Worm (Caenorhabditis elegans) whole organism, young adult: ENCODE results near the gene memo-1.
A peak's percentile ranks its signal among the peaks of the same experiment; 100 is the strongest.

Experiments
- B0336.3 ChIP-seq: fragments of 200-800 bp; sonication (Bioruptor generic); IDR thresholded peaks from 2 replicates; pipeline ENCODE4 v1.3.6; 2022; ENCODE audit warnings: missing genetic modification characterization, missing compliant biosample characterization
- C17E4.6 ChIP-seq: fragments of 200-800 bp; sonication (Bioruptor generic); IDR thresholded peaks from 2 replicates; pipeline ENCODE4 v1.3.6; 2022; ENCODE audit warnings: missing genetic modification reagents, missing genetic modification characterization, missing compliant biosample characterization
- D2030.7 ChIP-seq: fragments of 200-800 bp; sonication (Bioruptor generic); IDR thresholded peaks from 2 replicates; pipeline ENCODE4 v1.3.6; 2022; ENCODE audit warnings: missing genetic modification reagents, missing genetic modification characterization, missing compliant biosample characterization
- F33H1.4 ChIP-seq: fragments of 200-800 bp; sonication (Bioruptor generic); IDR thresholded peaks from 2 replicates; pipeline ENCODE4 v1.3.6; 2022; ENCODE audit warnings: missing genetic modification reagents, missing genetic modification characterization, missing compliant biosample characterization
- F57C9.4 ChIP-seq: sonication (generic microtip); optimal IDR thresholded peaks from 2 replicates; lab custom pipeline; 2017; ENCODE audit warnings: mild to moderate bottlenecking, missing genetic modification characterization, missing compliant biosample characterization
- K12H6.12 ChIP-seq: fragments of 200-800 bp; sonication (Bioruptor generic); optimal IDR thresholded peaks from 2 replicates; lab custom pipeline; 2018; ENCODE audit warnings: mild to moderate bottlenecking, missing genetic modification characterization, missing compliant biosample characterization
- Y67H2A.10 ChIP-seq: fragments of 200-800 bp; sonication (Bioruptor generic); conservative IDR thresholded peaks from 2 replicates; pipeline ENCODE4 v1.3.6; 2022; ENCODE audit warnings: missing genetic modification reagents, missing genetic modification characterization, missing compliant biosample characterization
- ama-1 ChIP-seq, 3 experiments: fragments of 150-350 bp in 1 of 3; sonication (generic microtip) in 2 of 3; optimal IDR thresholded peaks; 2 replicates each; lab custom pipeline; 2014 to 2018; ENCODE audit warnings: missing biosample characterization in 2 of 3, missing genetic modification characterization in 2 of 3, missing genetic modification reagents in 2 of 3
- athp-1 ChIP-seq: sonication (generic microtip); optimal IDR thresholded peaks from 2 replicates; lab custom pipeline; 2017; ENCODE audit warnings: mild to moderate bottlenecking, missing genetic modification characterization, missing compliant biosample characterization
- attf-5 ChIP-seq: fragments of 200-800 bp; sonication (Bioruptor generic); optimal IDR thresholded peaks from 2 replicates; lab custom pipeline; 2018; ENCODE audit warnings: mild to moderate bottlenecking, missing genetic modification characterization, missing compliant biosample characterization
- attf-6 ChIP-seq: fragments of 200-800 bp; sonication (Bioruptor generic); IDR thresholded peaks from 2 replicates; pipeline ENCODE4 v1.3.6; 2022; ENCODE audit warnings: missing genetic modification reagents, missing genetic modification characterization, missing compliant biosample characterization
- bed-2 ChIP-seq: fragments of 200-800 bp; sonication (Bioruptor generic); IDR thresholded peaks from 2 replicates; pipeline ENCODE4 v1.3.6; 2022; ENCODE audit warnings: missing genetic modification reagents, missing genetic modification characterization, missing compliant biosample characterization
- cebp-1 ChIP-seq, 2 experiments: fragments of 200-800 bp in 1 of 2; sonication (Bioruptor generic) in 1 of 2; sonication (generic microtip) in 1 of 2; IDR thresholded peaks in 1 of 2; optimal IDR thresholded peaks in 1 of 2; 2 replicates each; pipeline versions ENCODE4 v1.3.6 to Lab custom; 2017 to 2022; ENCODE audit warnings: missing compliant biosample characterization in 2 of 2, missing genetic modification characterization in 2 of 2, mild to moderate bottlenecking in 1 of 2, missing genetic modification reagents in 1 of 2, moderate library complexity in 1 of 2
- ceh-100 ChIP-seq: fragments of 200-800 bp; sonication (Bioruptor generic); IDR thresholded peaks from 2 replicates; pipeline ENCODE4 v1.3.6; 2022; ENCODE audit warnings: missing genetic modification reagents, missing genetic modification characterization, missing compliant biosample characterization
- ceh-27 ChIP-seq: fragments of 200-800 bp; sonication (Bioruptor generic); optimal IDR thresholded peaks from 2 replicates; lab custom pipeline; 2018; ENCODE audit warnings: mild to moderate bottlenecking, missing genetic modification characterization, moderate library complexity, missing compliant biosample characterization
- ceh-40 ChIP-seq: fragments of 200-800 bp; sonication (Bioruptor generic); IDR thresholded peaks from 2 replicates; pipeline ENCODE4 v1.3.6; 2022; ENCODE audit warnings: missing genetic modification characterization, missing compliant biosample characterization
- ceh-58 ChIP-seq: fragments of 200-800 bp; sonication (Bioruptor generic); IDR thresholded peaks from 2 replicates; pipeline ENCODE4 v1.3.6; 2022; ENCODE audit warnings: missing genetic modification characterization, missing compliant biosample characterization
- ceh-91 ChIP-seq: fragments of 200-800 bp; sonication (Bioruptor generic); IDR thresholded peaks from 2 replicates; pipeline ENCODE4 v1.3.6; 2022; ENCODE audit warnings: missing genetic modification reagents, missing genetic modification characterization, missing compliant biosample characterization
- dox-1 ChIP-seq: fragments of 200-800 bp; sonication (Bioruptor generic); IDR thresholded peaks from 2 replicates; pipeline ENCODE4 v1.3.6; 2022; ENCODE audit warnings: missing genetic modification reagents, missing genetic modification characterization, missing compliant biosample characterization
- dpl-1 ChIP-seq: fragments of 150-350 bp; optimal IDR thresholded peaks from 2 replicates; lab custom pipeline; 2014; ENCODE audit warnings: missing biosample characterization, missing genetic modification reagents, missing genetic modification characterization
- efl-1 ChIP-seq: fragments of 150-350 bp; optimal IDR thresholded peaks from 2 replicates; lab custom pipeline; 2014; ENCODE audit warnings: missing biosample characterization, missing genetic modification reagents, missing genetic modification characterization
- hmg-1.2 ChIP-seq: fragments of 200-800 bp; sonication (Bioruptor generic); IDR thresholded peaks from 2 replicates; pipeline ENCODE4 v1.3.6; 2022; ENCODE audit warnings: missing genetic modification reagents, missing genetic modification characterization, missing compliant biosample characterization
- hsf-1 ChIP-seq: fragments of 200-800 bp; sonication (Bioruptor generic); IDR thresholded peaks from 2 replicates; pipeline ENCODE4 v1.3.6; 2022; ENCODE audit warnings: missing genetic modification reagents, missing genetic modification characterization, missing compliant biosample characterization
- let-526 ChIP-seq: fragments of 200-800 bp; sonication (Bioruptor generic); IDR thresholded peaks from 2 replicates; pipeline ENCODE4 v1.3.6; 2022; ENCODE audit warnings: missing genetic modification reagents, missing genetic modification characterization, missing compliant biosample characterization
- let-607 ChIP-seq, 2 experiments: fragments of 200-800 bp in 1 of 2; sonication (Bioruptor generic) in 1 of 2; sonication (generic microtip) in 1 of 2; optimal IDR thresholded peaks; 2 replicates each; lab custom pipeline; 2016 to 2018; ENCODE audit warnings: mild to moderate bottlenecking in 2 of 2, missing compliant biosample characterization in 2 of 2, missing genetic modification characterization in 2 of 2, moderate library complexity in 2 of 2, missing genotype in 1 of 2
- lin-26 ChIP-seq: fragments of 200-800 bp; sonication (Bioruptor generic); IDR thresholded peaks from 2 replicates; pipeline ENCODE4 v1.3.6; 2022; ENCODE audit warnings: missing genetic modification reagents, missing genetic modification characterization, missing compliant biosample characterization
- lin-35 ChIP-seq, 3 experiments: fragments of 150-350 bp in 2 of 3; sonication (generic microtip) in 1 of 3; optimal IDR thresholded peaks; 2 replicates each; lab custom pipeline; 2014 to 2018; ENCODE audit warnings: missing biosample characterization in 3 of 3, missing genetic modification characterization in 3 of 3, missing genetic modification reagents in 3 of 3
- lin-54 ChIP-seq: fragments of 200-800 bp; sonication (Bioruptor generic); optimal IDR thresholded peaks from 2 replicates; lab custom pipeline; 2018; ENCODE audit warnings: mild to moderate bottlenecking, missing genetic modification characterization, missing compliant biosample characterization
- lir-1 ChIP-seq: fragments of 200-800 bp; sonication (Bioruptor generic); conservative IDR thresholded peaks from 2 replicates; pipeline ENCODE4 v1.3.6; 2022; ENCODE audit warnings: missing genetic modification reagents, missing genetic modification characterization, missing compliant biosample characterization
- madf-10 ChIP-seq: sonication (generic microtip); optimal IDR thresholded peaks from 2 replicates; lab custom pipeline; 2016; ENCODE audit warnings: mild to moderate bottlenecking, missing genetic modification characterization, missing compliant biosample characterization
- madf-3 ChIP-seq: fragments of 200-800 bp; sonication (Bioruptor generic); IDR thresholded peaks from 2 replicates; pipeline ENCODE4 v1.3.6; 2022; ENCODE audit warnings: missing genetic modification reagents, missing genetic modification characterization, missing compliant biosample characterization
- madf-6 ChIP-seq: fragments of 200-800 bp; sonication (Bioruptor generic); IDR thresholded peaks from 2 replicates; pipeline ENCODE4 v1.3.6; 2022; ENCODE audit warnings: missing genetic modification reagents, missing genetic modification characterization, missing compliant biosample characterization
- madf-8 ChIP-seq: fragments of 200-800 bp; sonication (Bioruptor generic); conservative IDR thresholded peaks from 2 replicates; pipeline ENCODE4 v1.3.6; 2022; ENCODE audit warnings: missing genetic modification reagents, missing genetic modification characterization, missing compliant biosample characterization
- mcd-1 ChIP-seq: fragments of 200-800 bp; sonication (Bioruptor generic); IDR thresholded peaks from 2 replicates; pipeline ENCODE4 v1.3.6; 2022; ENCODE audit warnings: missing genetic modification reagents, missing genetic modification characterization, missing compliant biosample characterization
- mes-4 ChIP-seq: sonication (generic microtip); optimal IDR thresholded peaks from 2 replicates; lab custom pipeline; 2016; ENCODE audit warnings: missing genotype, missing genetic modification characterization, missing compliant biosample characterization
- mxl-1 ChIP-seq: sonication (generic microtip); optimal IDR thresholded peaks from 2 replicates; lab custom pipeline; 2016; ENCODE audit warnings: missing genetic modification characterization, missing compliant biosample characterization
- nhr-80 ChIP-seq: sonication (generic microtip); optimal IDR thresholded peaks from 2 replicates; lab custom pipeline; 2016; ENCODE audit warnings: missing genetic modification characterization, missing compliant biosample characterization
- pbrm-1 ChIP-seq: fragments of 200-800 bp; sonication (Bioruptor generic); IDR thresholded peaks from 2 replicates; pipeline ENCODE4 v1.3.6; 2022; ENCODE audit warnings: missing genetic modification reagents, missing genetic modification characterization, missing compliant biosample characterization
- snpc-3.4 ChIP-seq: sonication (generic microtip); optimal IDR thresholded peaks from 2 replicates; lab custom pipeline; 2017; ENCODE audit warnings: missing genetic modification characterization, mild to moderate bottlenecking, missing compliant biosample characterization, antibody characterized with exemption, moderate library complexity, missing genotype, missing genetic modification reagents
- xnd-1 ChIP-seq: sonication (generic microtip); optimal IDR thresholded peaks from 2 replicates; lab custom pipeline; 2016; ENCODE audit warnings: missing genotype, missing genetic modification reagents, missing genetic modification characterization, missing compliant biosample characterization
- ztf-18 ChIP-seq: sonication (generic microtip); optimal IDR thresholded peaks from 2 replicates; lab custom pipeline; 2016; ENCODE audit warnings: missing genotype, mild to moderate bottlenecking, missing genetic modification characterization, missing compliant biosample characterization
- ztf-6 ChIP-seq: fragments of 200-800 bp; sonication (Bioruptor generic); IDR thresholded peaks from 2 replicates; pipeline ENCODE4 v1.3.6; 2022; ENCODE audit warnings: missing genetic modification reagents, missing genetic modification characterization, missing compliant biosample characterization

Gene memo-1

DNA sequence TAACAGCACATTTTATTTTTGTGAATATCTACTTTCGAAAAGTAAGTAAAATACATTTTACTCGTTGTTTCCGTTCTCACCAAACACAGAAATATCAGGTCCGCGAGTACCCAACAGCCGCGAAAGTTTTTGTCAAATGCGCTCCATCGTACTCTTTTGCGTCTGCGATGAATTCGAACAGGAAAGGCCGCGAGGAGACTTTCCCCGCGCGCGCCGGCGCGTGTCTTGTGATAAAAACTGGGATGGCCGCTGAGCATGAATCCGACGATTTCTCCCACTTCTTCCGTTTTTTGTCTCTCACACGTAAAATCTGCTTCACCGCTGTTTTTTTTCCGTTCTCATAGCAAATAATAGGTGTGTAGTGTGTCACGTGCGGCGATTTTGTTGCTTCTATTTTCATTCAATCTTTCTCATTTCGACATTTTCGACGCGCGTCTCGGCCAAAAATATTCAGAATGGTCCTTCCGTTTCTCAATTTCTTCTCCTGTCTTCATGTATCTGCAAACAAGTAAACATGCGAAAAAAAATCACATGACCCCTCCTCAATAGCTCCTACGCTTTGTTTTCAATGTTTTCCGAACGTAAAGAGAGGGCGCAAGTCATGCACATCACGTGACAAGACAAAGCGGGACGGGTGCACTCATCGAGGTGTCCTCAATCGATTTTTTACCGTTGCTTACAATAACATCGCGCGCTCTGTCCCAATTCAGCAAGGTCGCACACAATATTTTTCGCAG lies 42.7 kb downstream of the memo-1 start, which contains the start of gene uvs-1:
Gene uvs-1, minus strand, starts transcription at position 145 of the 737 bp plus-strand sequence.
- TF ChIP-seq mes-4 (tag; lab: Kevin White, UChicago) = no peak
- TF ChIP-seq efl-1 (GFP tag; lab: Kevin White, UChicago) = peak; percentile 89
- TF ChIP-seq lin-54 (GFP tag; lab: Kevin White, UChicago) = peak; percentile 23
- no peak for TF ChIP-seq ztf-6 (GFP tag; lab: Robert Waterston, UW)
- no peak for TF ChIP-seq ceh-58 (GFP tag; lab: Robert Waterston, UW)
- TF ChIP-seq attf-5 (GFP tag; lab: Kevin White, UChicago) = peak; percentile 75
- peak; percentile 49; the same call in 1 of the 2 replicates for TF ChIP-seq B0336.3 (GFP tag; lab: Robert Waterston, UW)
- peak; percentile 93 for TF ChIP-seq madf-6
- peak; percentile 56; the same call in 1 of the 2 replicates for TF ChIP-seq Y67H2A.10 (GFP tag; lab: Robert Waterston, UW)
- TF ChIP-seq D2030.7 (GFP tag; lab: Robert Waterston, UW) = peak; percentile 68
- 0 out of 2 replicates have a peak, but pooled peaks have one; percentile 42 for TF ChIP-seq pbrm-1
- no peak for TF ChIP-seq ceh-40 (GFP tag; lab: Robert Waterston, UW)
- no peak for TF ChIP-seq lir-1
- TF ChIP-seq let-607 (tag; optimal IDR thresholded peaks at IDR 0.05; lab: Kevin White, UChicago) = no peak
- TF ChIP-seq snpc-3.4 (tag; lab: Kevin White, UChicago) = no peak
- TF ChIP-seq hsf-1 = peak; percentile 78
- 0 out of 2 replicates have a peak, but pooled peaks have one; percentile 28 for TF ChIP-seq C17E4.6 (GFP tag; lab: Robert Waterston, UW)
- TF ChIP-seq K12H6.12 (tag; lab: Kevin White, UChicago) = peak; percentile 67
- TF ChIP-seq bed-2 (GFP tag; lab: Robert Waterston, UW) = no peak
- no peak for TF ChIP-seq cebp-1 (GFP tag; IDR thresholded peaks at IDR 0.05; lab: Robert Waterston, UW)
- peak; percentile 61 for TF ChIP-seq cebp-1 (tag; optimal IDR thresholded peaks at IDR 0.05; lab: Kevin White, UChicago)
- peak; percentile 51 for TF ChIP-seq ceh-27 (GFP tag; lab: Kevin White, UChicago)
- peak; percentile 32 for TF ChIP-seq ama-1 (optimal IDR thresholded peaks at IDR 0.05; lab: Kevin White, UChicago)
- no peak for TF ChIP-seq ama-1 (GFP tag; optimal IDR thresholded peaks at IDR 0.05; lab: Kevin White, UChicago)
- peak; percentile 32 for TF ChIP-seq ztf-18 (tag; lab: Kevin White, UChicago)
- peak; percentile 71 for TF ChIP-seq ceh-91 (GFP tag; lab: Robert Waterston, UW)
- TF ChIP-seq madf-10 (tag; lab: Kevin White, UChicago) = peak; percentile 36
- TF ChIP-seq dox-1 = peak; percentile 73; the same call in 1 of the 2 replicates
- peak; percentile 37 for TF ChIP-seq hmg-1.2 (GFP tag; lab: Robert Waterston, UW)
- peak; percentile 25; the same call in 1 of the 2 replicates for TF ChIP-seq ceh-100
- 0 out of 2 replicates have a peak, but pooled peaks have one; percentile 7 for TF ChIP-seq lin-26
- peak; percentile 52; the same call in 1 of the 2 replicates for TF ChIP-seq attf-6 (GFP tag; lab: Robert Waterston, UW)
- peak; percentile 65 for TF ChIP-seq F33H1.4 (GFP tag; lab: Robert Waterston, UW)
- TF ChIP-seq mxl-1 = no peak
- peak; percentile 83 for TF ChIP-seq madf-8 (GFP tag; lab: Robert Waterston, UW)
- peak; percentile 47 for TF ChIP-seq nhr-80 (tag; lab: Kevin White, UChicago)
- peak; percentile 73; the same call in 1 of the 2 replicates for TF ChIP-seq madf-3 (GFP tag; lab: Robert Waterston, UW)
- TF ChIP-seq xnd-1 (tag; lab: Kevin White, UChicago) = peak; percentile 58
- TF ChIP-seq athp-1 (tag; lab: Kevin White, UChicago) = no peak
- peak in 1 of 3 experiments; percentile 38 for TF ChIP-seq lin-35 (GFP tag; optimal IDR thresholded peaks at IDR 0.05; lab: Kevin White, UChicago)
- no peak for TF ChIP-seq F57C9.4 (tag; lab: Kevin White, UChicago)
- peak; percentile 51 for TF ChIP-seq dpl-1 (GFP tag; lab: Kevin White, UChicago)
- peak; percentile 83 for TF ChIP-seq mcd-1 (GFP tag; lab: Robert Waterston, UW)
- 0 out of 2 replicates have a peak, but pooled peaks have one; percentile 20 for TF ChIP-seq let-526 (GFP tag; lab: Robert Waterston, UW)
